Worm (Caenorhabditis elegans) whole organism, L3 larva: ENCODE measurements around the gene C13F10.1.

Source experiments
- R02D3.7 ChIP-seq: fragments of 150-350 bp; optimal IDR thresholded peaks from 2 replicates; lab custom pipeline; 2014; ENCODE audit warnings: missing biosample characterization, missing genetic modification characterization
- aly-2 ChIP-seq: fragments of 150-350 bp; optimal IDR thresholded peaks from 2 replicates; lab custom pipeline; 2014; ENCODE audit warnings: missing biosample characterization, missing genetic modification characterization
- elt-3 ChIP-seq, 3 experiments: fragments of 150-350 bp in 1 of 3; sonication (generic microtip) in 2 of 3; optimal IDR thresholded peaks; 2 replicates in 2 of 3; 4 replicates in 1 of 3; lab custom pipeline; 2014 to 2017; ENCODE audit warnings: missing biosample characterization in 3 of 3, missing genetic modification characterization in 3 of 3
- nfya-1 ChIP-seq: sonication (generic microtip); optimal IDR thresholded peaks from 2 replicates; lab custom pipeline; 2017; ENCODE audit warnings: missing genetic modification characterization, mild to moderate bottlenecking, missing compliant biosample characterization, antibody characterized with exemption, moderate library complexity; ENCODE audit not compliant: insufficient read depth
- nhr-237 ChIP-seq: fragments of 150-350 bp; optimal IDR thresholded peaks from 2 replicates; lab custom pipeline; 2014; ENCODE audit warnings: missing biosample characterization, missing genetic modification characterization
- nhr-28 ChIP-seq: fragments of 150-350 bp; optimal IDR thresholded peaks from 2 replicates; lab custom pipeline; 2014; ENCODE audit warnings: missing biosample characterization, missing genetic modification characterization
- nhr-77 ChIP-seq: fragments of 150-350 bp; optimal IDR thresholded peaks from 2 replicates; lab custom pipeline; 2014; ENCODE audit warnings: missing biosample characterization, missing genetic modification characterization
- sea-2 ChIP-seq: fragments of 150-350 bp; sonication (generic microtip); optimal IDR thresholded peaks from 4 replicates; lab custom pipeline; 2014; ENCODE audit warnings: missing biosample characterization, missing genetic modification reagents, missing genetic modification characterization
- tbx-2 ChIP-seq: sonication (generic microtip); optimal IDR thresholded peaks from 2 replicates; lab custom pipeline; 2016; ENCODE audit warnings: mild to moderate bottlenecking, missing genetic modification characterization, missing compliant biosample characterization
- unc-62 ChIP-seq: fragments of 150-350 bp; sonication (generic microtip); optimal IDR thresholded peaks from 4 replicates; lab custom pipeline; 2014; ENCODE audit warnings: missing biosample characterization, missing genetic modification reagents, missing genetic modification characterization

- TF ChIP-seq nhr-237 (no peak), elt-3 (tag; optimal IDR thresholded peaks at IDR 0.05; lab: Kevin White, UChicago) (no peak), tbx-2 (tag; lab: Kevin White, UChicago) (no peak), nfya-1 (tag; lab: Kevin White, UChicago) (no peak), nhr-77 (tag; lab: Kevin White, UChicago) (no peak), R02D3.7 (tag; lab: Kevin White, UChicago) (no peak), aly-2 (tag; lab: Kevin White, UChicago) (no peak), sea-2 (GFP tag; lab: Kevin White, UChicago) (no peak), nhr-28 (no peak), unc-62 (GFP tag; lab: Kevin White, UChicago) (no peak)
Observed at ce11 chrV:7225894-7226293, 2.0 kb downstream of the C13F10.1 start.
